Worm (Caenorhabditis elegans) whole organism, L4 larva: ENCODE data around the gene Y45G12C.1.

Experiments
- fkh-10 ChIP-seq: fragments of 150-350 bp; optimal IDR thresholded peaks from 2 replicates; lab custom pipeline; 2014; ENCODE audit warnings: missing biosample characterization, missing genetic modification reagents, missing genetic modification characterization
- nhr-76 ChIP-seq: fragments of 150-350 bp; optimal IDR thresholded peaks from 2 replicates; lab custom pipeline; 2014; ENCODE audit warnings: missing biosample characterization, missing genetic modification characterization
- nhr-77 ChIP-seq: fragments of 150-350 bp; optimal IDR thresholded peaks from 2 replicates; lab custom pipeline; 2014; ENCODE audit warnings: missing biosample characterization, missing genetic modification characterization

- TF ChIP-seq nhr-76 (tag; lab: Kevin White, UChicago) (no peak), nhr-77 (tag; lab: Kevin White, UChicago) (no peak), fkh-10 (no peak)
Observed at ce11 chrV:2577603-2578002, 12.1 kb downstream of the Y45G12C.1 start, which contains the start of gene srt-4.
